Worm (Caenorhabditis elegans): ENCODE measurements around the gene wee-1.1.

The wee-1.1 gene

ce11 chrII:9602566-9602965 is 19.2 kb upstream of the wee-1.1 start:
- TF ChIP-seq lsy-2 (tag; optimal IDR thresholded peaks at IDR 0.05) (no peak), nhr-129 (tag; optimal IDR thresholded peaks at IDR 0.05) (no peak), sma-9 (GFP tag; optimal IDR thresholded peaks at IDR 0.05) (peak; percentile 55), sma-9 (tag; optimal IDR thresholded peaks at IDR 0.05) (no peak), crh-2 (tag; optimal IDR thresholded peaks at IDR 0.05) (peak; percentile 42), F13H6.1 (tag; optimal IDR thresholded peaks at IDR 0.05) (no peak), zag-1 (tag; optimal IDR thresholded peaks at IDR 0.05) (no peak), mab-5 (tag; optimal IDR thresholded peaks at IDR 0.05) (no peak), gmeb-1 (tag; optimal IDR thresholded peaks at IDR 0.05) (peak; percentile 17), nhr-11 (tag; optimal IDR thresholded peaks at IDR 0.05) (no peak), mdl-1 (tag; optimal IDR thresholded peaks at IDR 0.05) (no peak), dmd-4 (tag; optimal IDR thresholded peaks at IDR 0.05) (no peak), mbf-1 (tag; optimal IDR thresholded peaks at IDR 0.05) (no peak), blmp-1 (tag; optimal IDR thresholded peaks at IDR 0.05; ENCODE audit: insufficient read depth) (peak; percentile 45), nhr-237 (tag; optimal IDR thresholded peaks at IDR 0.05) (no peak)

ce11 chrII:9601679-9602078 is 18.3 kb upstream of the wee-1.1 start:
- TF ChIP-seq nhr-237 (tag; optimal IDR thresholded peaks at IDR 0.05) (no peak), mbf-1 (tag; optimal IDR thresholded peaks at IDR 0.05) (no peak), ZK546.5 (tag; optimal IDR thresholded peaks at IDR 0.05) (no peak), ceh-16 (tag; optimal IDR thresholded peaks at IDR 0.05) (no peak), crh-2 (tag; optimal IDR thresholded peaks at IDR 0.05) (peak; percentile 75), dmd-4 (tag; optimal IDR thresholded peaks at IDR 0.05) (no peak), alr-1 (tag; optimal IDR thresholded peaks at IDR 0.05) (no peak), ztf-1 (GFP tag; conservative IDR thresholded peaks at IDR 0.05) (no peak), blmp-1 (tag; optimal IDR thresholded peaks at IDR 0.05; ENCODE audit: insufficient read depth) (peak; percentile 68), elt-3 (tag; optimal IDR thresholded peaks at IDR 0.05) (no peak), sma-9 (GFP tag; optimal IDR thresholded peaks at IDR 0.05) (peak; percentile 87), sma-9 (tag; optimal IDR thresholded peaks at IDR 0.05) (no peak), fos-1 (tag; optimal IDR thresholded peaks at IDR 0.05) (no peak), zag-1 (tag; optimal IDR thresholded peaks at IDR 0.05) (no peak), unc-39 (tag; optimal IDR thresholded peaks at IDR 0.05) (no peak), lin-13 (GFP tag; optimal IDR thresholded peaks at IDR 0.05) (peak; percentile 9), unc-55 (GFP tag; optimal IDR thresholded peaks at IDR 0.05) (no peak), skn-1 (tag; optimal IDR thresholded peaks at IDR 0.05) (no peak), snpc-4 (tag; optimal IDR thresholded peaks at IDR 0.05) (no peak), nhr-25 (tag; optimal IDR thresholded peaks at IDR 0.05) (peak; percentile 86), nhr-6 (tag; optimal IDR thresholded peaks at IDR 0.05) (peak; percentile 27), unc-62 (GFP tag; optimal IDR thresholded peaks at IDR 0.05) (no peak), egl-27 (tag; optimal IDR thresholded peaks at IDR 0.05) (no peak), lin-11 (tag; optimal IDR thresholded peaks at IDR 0.05) (no peak), ama-1 (optimal IDR thresholded peaks at IDR 0.05) (no peak), nhr-12 (tag; optimal IDR thresholded peaks at IDR 0.05) (no peak), R02D3.7 (tag; optimal IDR thresholded peaks at IDR 0.05) (no peak), sma-3 (GFP tag; optimal IDR thresholded peaks at IDR 0.05) (peak; percentile 17), nhr-23 (tag; optimal IDR thresholded peaks at IDR 0.05) (no peak), C34F6.9 (tag; optimal IDR thresholded peaks at IDR 0.05) (peak; percentile 36), sem-4 (tag; optimal IDR thresholded peaks at IDR 0.05) (peak; percentile 72), Y55F3AM.14 (GFP tag; optimal IDR thresholded peaks at IDR 0.05) (no peak), mab-5 (tag; optimal IDR thresholded peaks at IDR 0.05) (no peak), ztf-4 (tag; optimal IDR thresholded peaks at IDR 0.05) (peak; percentile 72), mdl-1 (tag; optimal IDR thresholded peaks at IDR 0.05) (peak; percentile 3 to 70), elt-1 (tag; optimal IDR thresholded peaks at IDR 0.05) (no peak), peb-1 (tag; optimal IDR thresholded peaks at IDR 0.05) (no peak), aly-2 (tag; optimal IDR thresholded peaks at IDR 0.05) (no peak), gmeb-1 (tag; optimal IDR thresholded peaks at IDR 0.05) (peak; percentile 54), lsy-2 (tag; optimal IDR thresholded peaks at IDR 0.05) (peak in 1 of 2 experiments; percentile 60), nhr-77 (tag; optimal IDR thresholded peaks at IDR 0.05) (no peak), nhr-129 (tag; optimal IDR thresholded peaks at IDR 0.05) (peak; percentile 86), nhr-11 (tag; optimal IDR thresholded peaks at IDR 0.05) (no peak), lin-39 (tag; optimal IDR thresholded peaks at IDR 0.05) (no peak), F13H6.1 (tag; optimal IDR thresholded peaks at IDR 0.05) (no peak), ztf-11 (tag; optimal IDR thresholded peaks at IDR 0.05) (no peak), nhr-10 (tag; optimal IDR thresholded peaks at IDR 0.05) (no peak), ceh-82 (tag; optimal IDR thresholded peaks at IDR 0.05) (no peak), nhr-21 (tag; optimal IDR thresholded peaks at IDR 0.05) (peak; percentile 12)

Measured in whole organism, L2 larva.